Worm (Caenorhabditis elegans): ENCODE measurements around the gene npr-25.

- no peak for TF ChIP-seq lin-39 (tag; optimal IDR thresholded peaks at IDR 0.05)
- no peak for TF ChIP-seq mdl-1 (tag; optimal IDR thresholded peaks at IDR 0.05)
- no peak for TF ChIP-seq lin-13 (GFP tag; optimal IDR thresholded peaks at IDR 0.05)
- TF ChIP-seq elt-3 (tag; optimal IDR thresholded peaks at IDR 0.05): no peak
- no peak for TF ChIP-seq gmeb-1 (tag; optimal IDR thresholded peaks at IDR 0.05)
- TF ChIP-seq nhr-25 (tag; optimal IDR thresholded peaks at IDR 0.05): peak; percentile 55
Observed at ce11 chrV:11311013-11311472, 41.8 kb downstream of the npr-25 start, which contains the start of gene T03F7.7.

Measured in whole organism, L2 larva.